Fruit fly (Drosophila melanogaster) whole organism, adult: ENCODE data around the gene LManIII.

Experiments used
- CG11617 ChIP-seq: fragments of 200-800 bp; sonication (Bioruptor generic); optimal IDR thresholded peaks from 2 replicates; lab custom pipeline; 2017; ENCODE audit warnings: mild to moderate bottlenecking, missing biosample characterization, missing genetic modification reagents, missing genetic modification characterization
- CG14711 ChIP-seq: fragments of 200-800 bp; sonication (Bioruptor generic); optimal IDR thresholded peaks from 2 replicates; lab custom pipeline; 2018; ENCODE audit warnings: missing biosample characterization, mild to moderate bottlenecking, missing genetic modification characterization, moderate library complexity
- Crg-1 ChIP-seq: fragments of 200-800 bp; sonication (Bioruptor generic); optimal IDR thresholded peaks from 2 replicates; lab custom pipeline; 2016; ENCODE audit warnings: missing biosample characterization, missing genetic modification characterization
- kay ChIP-seq: fragments of 200-800 bp; sonication (Bioruptor generic); peaks from one replicate; lab custom pipeline; 2016; ENCODE audit warnings: missing biosample characterization, missing genetic modification characterization, borderline replicate concordance
- pad ChIP-seq: fragments of 200-800 bp; sonication (Bioruptor generic); optimal IDR thresholded peaks from 3 replicates; lab custom pipeline; 2017; ENCODE audit warnings: missing biosample characterization, missing genetic modification characterization, mild to moderate bottlenecking, moderate library complexity, missing genetic modification reagents
- toe ChIP-seq: fragments of 200-800 bp; sonication (Bioruptor generic); optimal IDR thresholded peaks from 2 replicates; lab custom pipeline; 2016; ENCODE audit warnings: missing biosample characterization, missing genetic modification characterization

- no peak for TF ChIP-seq CG11617 (GFP tag; lab: Kevin White, UChicago)
- TF ChIP-seq kay = no peak
- no peak for TF ChIP-seq CG14711
- TF ChIP-seq toe (GFP tag; lab: Kevin White, UChicago) = no peak
- no peak for TF ChIP-seq pad
- no peak for TF ChIP-seq Crg-1 (GFP tag; lab: Kevin White, UChicago)
These were observed 16.2 kb upstream of the LManIII start for dm6 chr2L:8784731-8785130.
